Worm (Caenorhabditis elegans) whole organism, L4 larva: ENCODE data around the gene cest-28.

ENCODE experiments used
- fos-1 ChIP-seq: fragments of 150-350 bp; optimal IDR thresholded peaks from 2 replicates; lab custom pipeline; 2014; ENCODE audit warnings: missing biosample characterization, missing genetic modification characterization
- mxl-2 ChIP-seq: fragments of 200-800 bp; sonication (Bioruptor generic); conservative IDR thresholded peaks from 2 replicates; pipeline ENCODE4 v1.3.6; 2022; ENCODE audit warnings: missing genetic modification reagents, missing genetic modification characterization, missing compliant biosample characterization
- nhr-76 ChIP-seq: fragments of 150-350 bp; optimal IDR thresholded peaks from 2 replicates; lab custom pipeline; 2014; ENCODE audit warnings: missing biosample characterization, missing genetic modification characterization

DNA sequence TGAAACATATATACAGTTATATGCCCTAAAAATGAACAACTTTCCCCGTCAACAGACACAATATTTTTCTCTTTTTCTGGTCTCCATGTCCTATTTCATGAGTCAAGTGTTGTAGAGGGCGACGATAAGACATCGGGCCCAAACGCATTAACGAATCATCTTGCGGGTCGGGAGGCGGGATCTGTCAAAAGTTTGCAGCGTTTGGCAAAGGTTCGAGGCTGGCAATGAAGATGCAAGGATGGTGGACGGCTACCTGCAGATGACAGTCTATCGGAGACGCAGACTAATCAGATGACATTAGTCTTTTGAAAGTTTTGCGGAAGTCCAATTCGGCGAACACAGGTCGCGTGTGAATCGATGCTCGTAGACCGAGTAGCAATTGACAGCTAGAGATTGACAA, 48.8 kb upstream of the cest-28 start:
- TF ChIP-seq fos-1 (tag; lab: Kevin White, UChicago) (no peak), mxl-2 (GFP tag; lab: Robert Waterston, UW) (no peak), nhr-76 (tag; lab: Kevin White, UChicago) (no peak)
